Fruit fly (Drosophila melanogaster) whole organism, embryonic: ENCODE results near the gene CG12420.

Experiments
- Bdp1 ChIP-seq: fragments of 200-800 bp; sonication (Bioruptor generic); optimal IDR thresholded peaks from 3 replicates; lab custom pipeline; 2016; ENCODE audit warnings: missing biosample characterization, missing genetic modification characterization
- CG10274 ChIP-seq: fragments of 200-800 bp; sonication (Bioruptor generic); optimal IDR thresholded peaks from 3 replicates; lab custom pipeline; 2017; ENCODE audit warnings: missing biosample characterization, mild to moderate bottlenecking, missing genetic modification characterization
- CG10543 ChIP-seq: fragments of 200-800 bp; sonication (Bioruptor generic); optimal IDR thresholded peaks from 3 replicates; lab custom pipeline; 2017; ENCODE audit warnings: missing biosample characterization, mild to moderate bottlenecking, missing genetic modification characterization, moderate library complexity
- CG11456 ChIP-seq: fragments of 200-800 bp; sonication (Bioruptor generic); IDR thresholded peaks from 3 replicates; pipeline ENCODE4 v1.3.6; 2022; ENCODE audit warnings: missing biosample characterization, missing genetic modification characterization
- CG11695 ChIP-seq: fragments of 200-800 bp; sonication (Bioruptor generic); IDR thresholded peaks from 3 replicates; pipeline ENCODE4 v1.3.6; 2022; ENCODE audit warnings: missing biosample characterization, missing genetic modification characterization
- CG14014 ChIP-seq: fragments of 200-800 bp; sonication (Bioruptor generic); IDR thresholded peaks from 2 replicates; pipeline ENCODE4 v1.3.6; 2022; ENCODE audit warnings: missing biosample characterization, missing genetic modification characterization
- CG15073 ChIP-seq: fragments of 200-800 bp; sonication (Bioruptor generic); optimal IDR thresholded peaks from 2 replicates; lab custom pipeline; 2016; ENCODE audit warnings: missing biosample characterization, missing genetic modification characterization
- CG1529 ChIP-seq: fragments of 200-800 bp; sonication (Bioruptor generic); optimal IDR thresholded peaks from 3 replicates; lab custom pipeline; 2018; ENCODE audit warnings: missing biosample characterization, missing genetic modification characterization
- CG1647 ChIP-seq: fragments of 200-800 bp; sonication (Bioruptor generic); optimal IDR thresholded peaks from 3 replicates; lab custom pipeline; 2016; ENCODE audit warnings: missing biosample characterization, missing genetic modification characterization
- CG16863 ChIP-seq: fragments of 200-800 bp; sonication (Bioruptor generic); optimal IDR thresholded peaks from 3 replicates; lab custom pipeline; 2016; ENCODE audit warnings: missing biosample characterization, missing genetic modification characterization
- CG17612 ChIP-seq: fragments of 200-800 bp; sonication (Bioruptor generic); IDR thresholded peaks from 2 replicates; pipeline ENCODE4 v1.3.6; 2022; ENCODE audit warnings: missing biosample characterization, missing genetic modification characterization
- CG17829 ChIP-seq: fragments of 200-800 bp; optimal IDR thresholded peaks from 2 replicates; lab custom pipeline; 2019; ENCODE audit warnings: missing biosample characterization, mild to moderate bottlenecking, missing genetic modification characterization, moderate library complexity
- CG2116 ChIP-seq: fragments of 200-800 bp; sonication (Bioruptor generic); optimal IDR thresholded peaks from 3 replicates; lab custom pipeline; 2018; ENCODE audit warnings: missing biosample characterization, mild to moderate bottlenecking, missing genetic modification characterization
- CG2120 ChIP-seq: fragments of 200-800 bp; sonication (Bioruptor generic); optimal IDR thresholded peaks from 3 replicates; lab custom pipeline; 2016; ENCODE audit warnings: missing biosample characterization, missing genetic modification characterization
- CG30403 ChIP-seq: fragments of 200-800 bp; sonication (Bioruptor generic); optimal IDR thresholded peaks from 3 replicates; lab custom pipeline; 2016; ENCODE audit warnings: missing biosample characterization, missing genetic modification characterization
- CG3726 ChIP-seq: fragments of 200-800 bp; sonication (Bioruptor generic); IDR thresholded peaks from 3 replicates; pipeline ENCODE4, ENCODE4 v1.3.6; 2022; ENCODE audit warnings: missing biosample characterization, missing genetic modification characterization
- CG3995 ChIP-seq: fragments of 200-800 bp; sonication (Bioruptor generic); optimal IDR thresholded peaks from 3 replicates; lab custom pipeline; 2016; ENCODE audit warnings: missing biosample characterization, missing genetic modification characterization
- CG4328 ChIP-seq: fragments of 200-800 bp; sonication (Bioruptor generic); optimal IDR thresholded peaks from 3 replicates; lab custom pipeline; 2017; ENCODE audit warnings: missing biosample characterization, missing genetic modification reagents, missing genetic modification characterization
- CG4707 ChIP-seq: fragments of 200-800 bp; sonication (Bioruptor generic); optimal IDR thresholded peaks from 2 replicates; lab custom pipeline; 2018; ENCODE audit warnings: missing biosample characterization, mild to moderate bottlenecking, missing genetic modification characterization, moderate library complexity
- CG8478 ChIP-seq: fragments of >200 bp; optimal IDR thresholded peaks from 2 replicates; lab custom pipeline; 2018
- CG9817 ChIP-seq: fragments of 200-800 bp; sonication (Bioruptor generic); optimal IDR thresholded peaks from 2 replicates; lab custom pipeline; 2018; ENCODE audit warnings: missing biosample characterization, mild to moderate bottlenecking, missing genetic modification characterization, moderate library complexity
- CG9932 ChIP-seq: fragments of 200-800 bp; sonication (Bioruptor generic); IDR thresholded peaks from 2 replicates; pipeline ENCODE4 v1.3.6; 2022; ENCODE audit warnings: missing biosample characterization, missing genetic modification characterization
- Deaf1 ChIP-seq: fragments of 200-800 bp; optimal IDR thresholded peaks from 3 replicates; lab custom pipeline; 2019; ENCODE audit warnings: missing biosample characterization, mild to moderate bottlenecking, missing genetic modification characterization, moderate library complexity
- Doc3 ChIP-seq: fragments of 200-800 bp; sonication (Bioruptor generic); IDR thresholded peaks from 3 replicates; pipeline ENCODE4 v1.3.6; 2022; ENCODE audit warnings: missing biosample characterization, missing genetic modification characterization; ENCODE audit not compliant: partially characterized antibody
- HmgZ ChIP-seq: fragments of 200-800 bp; sonication (Bioruptor generic); optimal IDR thresholded peaks from 2 replicates; lab custom pipeline; 2018; ENCODE audit warnings: missing biosample characterization, mild to moderate bottlenecking, missing genetic modification characterization
- Opbp ChIP-seq: fragments of 200-800 bp; sonication (Bioruptor generic); IDR thresholded peaks from 3 replicates; pipeline ENCODE4 v1.3.6; 2022; ENCODE audit warnings: missing biosample characterization, missing genetic modification characterization; ENCODE audit not compliant: partially characterized antibody
- PHDP ChIP-seq: fragments of 200-800 bp; sonication (Bioruptor generic); optimal IDR thresholded peaks from 3 replicates; lab custom pipeline; 2018; ENCODE audit warnings: missing biosample characterization, mild to moderate bottlenecking, missing genetic modification characterization, moderate library complexity
- Rx ChIP-seq: fragments of 200-800 bp; sonication (Bioruptor generic); IDR thresholded peaks from 2 replicates; pipeline ENCODE4 v1.3.6; 2022; ENCODE audit warnings: missing biosample characterization, missing genetic modification characterization
- Sox100B ChIP-seq: fragments of 200-800 bp; sonication (Bioruptor generic); optimal IDR thresholded peaks from 3 replicates; lab custom pipeline; 2018; ENCODE audit warnings: missing biosample characterization, mild to moderate bottlenecking, missing genetic modification characterization
- Sox102F ChIP-seq: fragments of 200-800 bp; sonication (Bioruptor generic); optimal IDR thresholded peaks from 2 replicates; lab custom pipeline; 2018; ENCODE audit warnings: missing biosample characterization, mild to moderate bottlenecking, missing genetic modification characterization, moderate library complexity
- Stat92E ChIP-seq, 3 experiments: fragments of >200 bp in 2 of 3; fragments of 200-800 bp in 1 of 3; sonication (Bioruptor generic) in 1 of 3; optimal IDR thresholded peaks; 2 replicates each; lab custom pipeline; 2017 to 2019; ENCODE audit warnings: missing biosample characterization in 3 of 3, missing genetic modification characterization in 3 of 3, mild to moderate bottlenecking in 1 of 3, moderate library complexity in 1 of 3
- ab ChIP-seq: fragments of 200-800 bp; sonication (Bioruptor generic); optimal IDR thresholded peaks from 2 replicates; lab custom pipeline; 2016; ENCODE audit warnings: missing biosample characterization, missing genetic modification characterization
- ato ChIP-seq: fragments of 200-800 bp; sonication (Bioruptor generic); IDR thresholded peaks from 2 replicates; pipeline ENCODE4 v1.3.6; 2022; ENCODE audit warnings: missing biosample characterization, missing genetic modification characterization; ENCODE audit not compliant: partially characterized antibody
- br ChIP-seq: fragments of >200 bp; optimal IDR thresholded peaks from 2 replicates; lab custom pipeline; 2017
- cato ChIP-seq: fragments of 200-800 bp; sonication (Bioruptor generic); optimal IDR thresholded peaks from 2 replicates; lab custom pipeline; 2016; ENCODE audit warnings: missing biosample characterization, missing genetic modification characterization, borderline replicate concordance
- crol ChIP-seq: fragments of 200-800 bp; sonication (Bioruptor generic); IDR thresholded peaks from 2 replicates; pipeline ENCODE4 v1.3.6; 2022; ENCODE audit warnings: missing biosample characterization, missing genetic modification characterization
- dmrt11E ChIP-seq: fragments of 200-800 bp; sonication (Bioruptor generic); optimal IDR thresholded peaks from 3 replicates; lab custom pipeline; 2018; ENCODE audit warnings: missing biosample characterization, mild to moderate bottlenecking, missing genetic modification characterization, moderate library complexity
- h ChIP-seq: fragments of >200 bp; optimal IDR thresholded peaks from 2 replicates; lab custom pipeline; 2017
- hkb ChIP-seq, 2 experiments: fragments of 200-800 bp in 1 of 2; fragments of >200 bp in 1 of 2; sonication (Bioruptor generic) in 1 of 2; IDR thresholded peaks in 1 of 2; optimal IDR thresholded peaks in 1 of 2; 2 replicates each; pipeline versions ENCODE4 v1.3.6 to Lab custom; 2017 to 2022; ENCODE audit warnings: missing biosample characterization in 1 of 2, missing genetic modification characterization in 1 of 2
- hth ChIP-seq: fragments of >200 bp; optimal IDR thresholded peaks from 2 replicates; lab custom pipeline; 2017; ENCODE audit warnings: inconsistent platforms
- ind ChIP-seq: fragments of 200-800 bp; sonication (Bioruptor generic); optimal IDR thresholded peaks from 3 replicates; lab custom pipeline; 2016; ENCODE audit warnings: missing biosample characterization, missing genetic modification characterization
- lab ChIP-seq: fragments of 200-800 bp; sonication (Bioruptor generic); optimal IDR thresholded peaks from 3 replicates; lab custom pipeline; 2017; ENCODE audit warnings: missing biosample characterization, missing genetic modification characterization, mild to moderate bottlenecking, moderate library complexity, missing genetic modification reagents
- nerfin-1 ChIP-seq: fragments of 200-800 bp; sonication (Bioruptor generic); optimal IDR thresholded peaks from 3 replicates; lab custom pipeline; 2019; ENCODE audit warnings: missing biosample characterization, mild to moderate bottlenecking, missing genetic modification characterization, moderate library complexity
- nerfin-2 ChIP-seq: fragments of 200-800 bp; sonication (Bioruptor generic); IDR thresholded peaks from 2 replicates; pipeline ENCODE4 v1.3.6; 2022; ENCODE audit warnings: missing biosample characterization, missing genetic modification characterization; ENCODE audit not compliant: partially characterized antibody
- org-1 ChIP-seq: fragments of 200-800 bp; sonication (Bioruptor generic); optimal IDR thresholded peaks from 2 replicates; lab custom pipeline; 2017; ENCODE audit warnings: missing biosample characterization, missing genetic modification characterization
- run ChIP-seq: fragments of 200-800 bp; sonication (Bioruptor generic); optimal IDR thresholded peaks from 3 replicates; lab custom pipeline; 2018; ENCODE audit warnings: missing biosample characterization, mild to moderate bottlenecking, missing genetic modification characterization
- so ChIP-seq: fragments of 200-800 bp; sonication (Bioruptor generic); IDR thresholded peaks from 3 replicates; pipeline ENCODE4 v1.3.6; 2022; ENCODE audit warnings: missing biosample characterization, missing genetic modification characterization
- tap ChIP-seq: fragments of 200-800 bp; optimal IDR thresholded peaks from 3 replicates; lab custom pipeline; 2019; ENCODE audit warnings: missing biosample characterization, mild to moderate bottlenecking, missing genetic modification characterization, moderate library complexity
- tgo ChIP-seq: fragments of 200-800 bp; sonication (Bioruptor generic); IDR thresholded peaks from 3 replicates; pipeline ENCODE4 v1.3.6; 2022; ENCODE audit warnings: missing biosample characterization, missing genetic modification characterization
- tll ChIP-seq, 2 experiments: fragments of 200-800 bp in 1 of 2; fragments of >200 bp in 1 of 2; sonication (Bioruptor generic) in 1 of 2; optimal IDR thresholded peaks; 2 replicates each; lab custom pipeline; 2017 to 2019; ENCODE audit warnings: missing biosample characterization in 2 of 2, missing genetic modification characterization in 2 of 2, mild to moderate bottlenecking in 1 of 2, moderate library complexity in 1 of 2
- ttk ChIP-seq: fragments of 200-800 bp; sonication (Bioruptor generic); IDR thresholded peaks from 2 replicates; pipeline ENCODE4 v2.1.2; 2022; ENCODE audit warnings: missing biosample characterization, missing genetic modification characterization

Gene CG12420

DNA sequence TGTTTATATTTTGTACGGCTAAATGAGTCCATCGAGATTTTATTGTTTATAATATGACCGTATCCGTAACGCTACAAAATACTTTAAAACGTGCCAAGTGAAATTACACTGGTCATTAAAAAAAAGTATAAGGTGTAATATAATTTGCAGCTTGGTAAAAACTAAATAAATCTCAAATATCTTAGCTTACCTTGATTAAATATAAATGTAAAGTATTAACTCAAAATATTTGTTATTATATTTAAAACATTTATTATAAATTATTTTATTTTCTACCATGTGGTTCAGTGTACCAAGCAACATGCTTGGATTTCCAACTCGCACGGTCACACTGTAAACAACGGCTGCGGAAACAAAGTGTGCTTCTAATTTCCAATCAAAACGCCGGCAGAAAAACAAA lies 39.3 kb downstream of the CG12420 start, which contains the start of the genes Sirt6 and pont (continued):
- TF ChIP-seq CG2120 (GFP tag; lab: Kevin White, UChicago): peak; percentile 86
- TF ChIP-seq org-1: peak; percentile 88
- TF ChIP-seq Bdp1 (GFP tag; lab: Kevin White, UChicago): peak; percentile 33
- peak; percentile 32 for TF ChIP-seq CG10274
- TF ChIP-seq CG30403 (GFP tag; lab: Kevin White, UChicago): peak; percentile 95
- TF ChIP-seq CG17612 (GFP tag; lab: Robert Waterston, UW): no peak
- peak; percentile 86 for TF ChIP-seq run (tag; lab: Kevin White, UChicago)
- no peak for TF ChIP-seq hth (lab: Kevin White, UChicago)
- TF ChIP-seq tap (tag; lab: Kevin White, UChicago): peak; percentile 95
- peak; percentile 33 for TF ChIP-seq CG1647 (GFP tag; lab: Kevin White, UChicago)
- TF ChIP-seq CG10543 (GFP tag; lab: Kevin White, UChicago): peak; percentile 70
- TF ChIP-seq Deaf1 (tag; lab: Kevin White, UChicago): peak; percentile 82
- peak; percentile 97 for TF ChIP-seq Sox102F (GFP tag; lab: Kevin White, UChicago)
- TF ChIP-seq Opbp (GFP tag; lab: Robert Waterston, UW): no peak
- TF ChIP-seq CG3726 (GFP tag; lab: Robert Waterston, UW): no peak
- TF ChIP-seq CG1529 (GFP tag; lab: Kevin White, UChicago): peak; percentile 76
- peak; percentile 33 for TF ChIP-seq CG4328 (GFP tag; lab: Kevin White, UChicago)
- peak; percentile 34 for TF ChIP-seq CG3995
- peak in 1 of 2 experiments; percentile 43 for TF ChIP-seq tll (GFP tag; optimal IDR thresholded peaks at IDR 0.05; lab: Kevin White, UChicago)
- TF ChIP-seq ind: peak; percentile 94
- TF ChIP-seq CG14014 (GFP tag; lab: Robert Waterston, UW): no peak
- TF ChIP-seq dmrt11E (tag; lab: Kevin White, UChicago): peak; percentile 98
- no peak for TF ChIP-seq so (GFP tag; lab: Robert Waterston, UW)
- TF ChIP-seq h (lab: Kevin White, UChicago): no peak
- TF ChIP-seq crol (GFP tag; lab: Robert Waterston, UW): no peak
- no peak for TF ChIP-seq CG9932 (GFP tag; lab: Robert Waterston, UW)
- TF ChIP-seq PHDP: peak; percentile 97
- TF ChIP-seq ab (GFP tag; lab: Kevin White, UChicago): no peak
- no peak for TF ChIP-seq tgo (GFP tag; lab: Robert Waterston, UW)
- peak; percentile 58 for TF ChIP-seq CG15073 (GFP tag; lab: Kevin White, UChicago)
- TF ChIP-seq Doc3 (GFP tag; lab: Robert Waterston, UW): no peak
- TF ChIP-seq HmgZ (tag; lab: Kevin White, UChicago): peak; percentile 92
- no peak for TF ChIP-seq Rx (GFP tag; lab: Robert Waterston, UW)
- TF ChIP-seq Sox100B: peak; percentile 96
- peak; percentile 87 for TF ChIP-seq cato (GFP tag; lab: Kevin White, UChicago)
- TF ChIP-seq CG4707 (GFP tag; lab: Kevin White, UChicago): peak; percentile 46
- TF ChIP-seq CG8478 (lab: Kevin White, UChicago): no peak
- TF ChIP-seq Stat92E (GFP tag; optimal IDR thresholded peaks at IDR 0.05; lab: Kevin White, UChicago): peak in 1 of 3 experiments; percentile 91
- no peak for TF ChIP-seq hkb (optimal IDR thresholded peaks at IDR 0.05; lab: Kevin White, UChicago)
- no peak for TF ChIP-seq hkb (GFP tag; IDR thresholded peaks at IDR 0.05; lab: Robert Waterston, UW)
- TF ChIP-seq CG9817: peak; percentile 94
- TF ChIP-seq CG11456 (GFP tag; lab: Robert Waterston, UW): no peak
- TF ChIP-seq ato: no peak
- TF ChIP-seq nerfin-1 (tag; lab: Kevin White, UChicago): peak; percentile 92
- peak; percentile 8 for TF ChIP-seq CG16863 (GFP tag; lab: Kevin White, UChicago)
- no peak for TF ChIP-seq nerfin-2
- TF ChIP-seq CG2116 (GFP tag; lab: Kevin White, UChicago): peak; percentile 72
- TF ChIP-seq br: no peak
- TF ChIP-seq CG17829 (tag; lab: Kevin White, UChicago): peak; percentile 98
- TF ChIP-seq CG11695: no peak
- TF ChIP-seq lab (GFP tag; lab: Kevin White, UChicago): peak; percentile 94
- TF ChIP-seq ttk (GFP tag; lab: Robert Waterston, UW): no peak
